Fruit fly (Drosophila melanogaster) whole organism, embryonic: ENCODE measurements around the gene CG43799.

Source experiments
- Antp ChIP-seq: fragments of 200-800 bp; sonication (Bioruptor generic); optimal IDR thresholded peaks from 3 replicates; lab custom pipeline; 2016; ENCODE audit warnings: missing biosample characterization, missing genetic modification characterization
- Awh ChIP-seq: fragments of 200-800 bp; sonication (Bioruptor generic); IDR thresholded peaks from 2 replicates; pipeline ENCODE4, ENCODE4 v1.3.6; 2022; ENCODE audit warnings: missing biosample characterization, missing genetic modification characterization
- CG10366 ChIP-seq: fragments of 200-800 bp; sonication (Bioruptor generic); IDR thresholded peaks from 2 replicates; pipeline ENCODE4 v1.3.6; 2022; ENCODE audit warnings: missing biosample characterization, missing genetic modification characterization
- CG10959 ChIP-seq: fragments of 200-800 bp; sonication (Bioruptor generic); IDR thresholded peaks from 2 replicates; pipeline ENCODE4 v1.3.6; 2022; ENCODE audit warnings: missing biosample characterization, missing genetic modification characterization
- CG10979 ChIP-seq: fragments of 200-800 bp; sonication (Bioruptor generic); optimal IDR thresholded peaks from 2 replicates; lab custom pipeline; 2018; ENCODE audit warnings: missing biosample characterization, mild to moderate bottlenecking, missing genetic modification characterization, moderate library complexity
- CG11247 ChIP-seq: fragments of 200-800 bp; sonication (Bioruptor generic); IDR thresholded peaks from 2 replicates; pipeline ENCODE4 v1.3.6; 2022; ENCODE audit warnings: missing biosample characterization, missing genetic modification characterization
- CG11695 ChIP-seq: fragments of 200-800 bp; sonication (Bioruptor generic); IDR thresholded peaks from 3 replicates; pipeline ENCODE4 v1.3.6; 2022; ENCODE audit warnings: missing biosample characterization, missing genetic modification characterization
- CG12659 ChIP-seq: fragments of 200-800 bp; sonication (Bioruptor generic); optimal IDR thresholded peaks from 3 replicates; lab custom pipeline; 2017; ENCODE audit warnings: mild to moderate bottlenecking, missing biosample characterization, missing genetic modification reagents, missing genetic modification characterization
- CG1602 ChIP-seq: fragments of 200-800 bp; sonication (Bioruptor generic); optimal IDR thresholded peaks from 3 replicates; lab custom pipeline; 2016; ENCODE audit warnings: missing biosample characterization, missing genetic modification characterization
- CG17802 ChIP-seq: fragments of 200-800 bp; sonication (Bioruptor generic); optimal IDR thresholded peaks from 2 replicates; lab custom pipeline; 2018; ENCODE audit warnings: missing biosample characterization, mild to moderate bottlenecking, missing genetic modification characterization, moderate library complexity
- CG18619 ChIP-seq: fragments of 200-800 bp; sonication (Bioruptor generic); optimal IDR thresholded peaks from 3 replicates; lab custom pipeline; 2017; ENCODE audit warnings: missing biosample characterization, mild to moderate bottlenecking, missing genetic modification characterization
- CG2875 ChIP-seq: fragments of 200-800 bp; sonication (Bioruptor generic); optimal IDR thresholded peaks from 2 replicates; lab custom pipeline; 2017; ENCODE audit warnings: missing biosample characterization, mild to moderate bottlenecking, missing genetic modification characterization, missing genetic modification reagents
- CG31388 ChIP-seq: fragments of 200-800 bp; sonication (Bioruptor generic); optimal IDR thresholded peaks from 2 replicates; lab custom pipeline; 2016; ENCODE audit warnings: missing biosample characterization, missing genetic modification characterization
- CG3847 ChIP-seq: fragments of 200-800 bp; sonication (Bioruptor generic); IDR thresholded peaks from 2 replicates; pipeline ENCODE4 v1.3.6; 2022; ENCODE audit warnings: missing biosample characterization, missing genetic modification characterization
- CG3995 ChIP-seq: fragments of 200-800 bp; sonication (Bioruptor generic); optimal IDR thresholded peaks from 3 replicates; lab custom pipeline; 2016; ENCODE audit warnings: missing biosample characterization, missing genetic modification characterization
- CG4360 ChIP-seq: fragments of 200-800 bp; sonication (Bioruptor generic); IDR thresholded peaks from 2 replicates; pipeline ENCODE4 v1.3.6; 2022; ENCODE audit warnings: missing biosample characterization, missing genetic modification characterization
- CG4617 ChIP-seq: fragments of 200-800 bp; sonication (Bioruptor generic); optimal IDR thresholded peaks from 3 replicates; lab custom pipeline; 2016; ENCODE audit warnings: missing biosample characterization, missing genetic modification characterization, borderline replicate concordance
- CG6254 ChIP-seq: fragments of 200-800 bp; sonication (Bioruptor generic); optimal IDR thresholded peaks from 3 replicates; lab custom pipeline; 2017; ENCODE audit warnings: mild to moderate bottlenecking, missing biosample characterization, missing genetic modification reagents, missing genetic modification characterization
- CG6689 ChIP-seq: fragments of 200-800 bp; sonication (Bioruptor generic); IDR thresholded peaks from 2 replicates; pipeline ENCODE4 v1.3.6; 2022; ENCODE audit warnings: missing biosample characterization, missing genetic modification characterization
- CG7271 ChIP-seq: fragments of 200-800 bp; sonication (Bioruptor generic); optimal IDR thresholded peaks from 2 replicates; lab custom pipeline; 2018; ENCODE audit warnings: missing biosample characterization, mild to moderate bottlenecking, missing genetic modification characterization, moderate library complexity
- CG7745 ChIP-seq: fragments of 200-800 bp; sonication (Bioruptor generic); optimal IDR thresholded peaks from 2 replicates; lab custom pipeline; 2018; ENCODE audit warnings: missing biosample characterization, mild to moderate bottlenecking, missing genetic modification characterization, moderate library complexity
- CG7786 ChIP-seq: fragments of 200-800 bp; sonication (Bioruptor generic); optimal IDR thresholded peaks from 2 replicates; lab custom pipeline; 2016; ENCODE audit warnings: missing biosample characterization, missing genetic modification characterization
- Dad ChIP-seq: fragments of 200-800 bp; sonication (Bioruptor generic); optimal IDR thresholded peaks from 3 replicates; lab custom pipeline; 2016; ENCODE audit warnings: missing biosample characterization, missing genetic modification characterization
- HLH4C ChIP-seq: fragments of 200-800 bp; sonication (Bioruptor generic); IDR thresholded peaks from 3 replicates; pipeline ENCODE4 v1.3.6; 2022; ENCODE audit warnings: missing biosample characterization, missing genetic modification characterization; ENCODE audit not compliant: partially characterized antibody
- HLHmδ ChIP-seq: fragments of 200-800 bp; sonication (Bioruptor generic); optimal IDR thresholded peaks from 2 replicates; lab custom pipeline; 2018; ENCODE audit warnings: missing biosample characterization, mild to moderate bottlenecking, missing genetic modification characterization, moderate library complexity
- Jarid2 ChIP-seq: fragments of 200-800 bp; sonication (Bioruptor generic); optimal IDR thresholded peaks from 3 replicates; lab custom pipeline; 2017; ENCODE audit warnings: mild to moderate bottlenecking, missing biosample characterization, missing genetic modification reagents, missing genetic modification characterization
- MESR4 ChIP-seq: fragments of 200-800 bp; sonication (Bioruptor generic); optimal IDR thresholded peaks from 2 replicates; lab custom pipeline; 2018; ENCODE audit warnings: missing biosample characterization, mild to moderate bottlenecking, missing genetic modification characterization, moderate library complexity
- Myb ChIP-seq: fragments of 200-800 bp; sonication (Bioruptor generic); optimal IDR thresholded peaks from 2 replicates; lab custom pipeline; 2016; ENCODE audit warnings: missing biosample characterization, missing genetic modification characterization
- NC2α ChIP-seq: fragments of 200-800 bp; sonication (Bioruptor generic); optimal IDR thresholded peaks from 2 replicates; lab custom pipeline; 2016; ENCODE audit warnings: missing biosample characterization, missing genetic modification characterization
- Nf-YA ChIP-seq: fragments of 200-800 bp; sonication (Bioruptor generic); IDR thresholded peaks from 2 replicates; pipeline ENCODE4 v1.3.6; 2022; ENCODE audit warnings: missing biosample characterization, missing genetic modification characterization
- Sry-δ ChIP-seq: fragments of 200-800 bp; sonication (Bioruptor generic); optimal IDR thresholded peaks from 2 replicates; lab custom pipeline; 2016; ENCODE audit warnings: missing biosample characterization, missing genetic modification characterization
- Taf1 ChIP-seq: fragments of 200-800 bp; sonication (Bioruptor generic); IDR thresholded peaks from 2 replicates; pipeline ENCODE4 v1.3.6; 2022; ENCODE audit warnings: missing biosample characterization, missing genetic modification characterization
- Trl ChIP-seq, 3 experiments: fragments of >200 bp in 2 of 3; fragments of 200-800 bp in 1 of 3; sonication (Bioruptor generic) in 1 of 3; optimal IDR thresholded peaks; 2 replicates in 1 of 3; 3 replicates in 2 of 3; lab custom pipeline; 2016 to 2017; ENCODE audit warnings: missing biosample characterization in 1 of 3, missing genetic modification characterization in 1 of 3
- ap ChIP-seq: fragments of 200-800 bp; sonication (Bioruptor generic); IDR thresholded peaks from 2 replicates; pipeline ENCODE4 v1.3.6; 2022; ENCODE audit warnings: missing biosample characterization, missing genetic modification characterization
- bbx ChIP-seq: fragments of 200-800 bp; sonication (Bioruptor generic); IDR thresholded peaks from 2 replicates; pipeline ENCODE4 v1.3.6; 2022; ENCODE audit warnings: missing biosample characterization, missing genetic modification characterization; ENCODE audit not compliant: partially characterized antibody
- btn ChIP-seq: fragments of 200-800 bp; sonication (Bioruptor generic); optimal IDR thresholded peaks from 2 replicates; lab custom pipeline; 2016; ENCODE audit warnings: missing biosample characterization, missing genetic modification characterization
- cwo ChIP-seq: fragments of 200-800 bp; sonication (Bioruptor generic); optimal IDR thresholded peaks from 3 replicates; lab custom pipeline; 2017; ENCODE audit warnings: missing biosample characterization, missing genetic modification characterization, mild to moderate bottlenecking, moderate library complexity, missing genetic modification reagents
- dan ChIP-seq: fragments of 200-800 bp; sonication (Bioruptor generic); IDR thresholded peaks from 2 replicates; pipeline ENCODE4 v1.3.6; 2022; ENCODE audit warnings: missing biosample characterization, missing genetic modification characterization
- ems ChIP-seq: fragments of 200-800 bp; sonication (Bioruptor generic); optimal IDR thresholded peaks from 3 replicates; lab custom pipeline; 2016; ENCODE audit warnings: missing biosample characterization, missing genetic modification characterization
- hb ChIP-seq: fragments of 200-800 bp; sonication (Bioruptor generic); IDR thresholded peaks from 3 replicates; pipeline ENCODE4 v1.3.6; 2022; ENCODE audit warnings: missing biosample characterization, missing genetic modification characterization; ENCODE audit not compliant: partially characterized antibody
- jing ChIP-seq: fragments of 200-800 bp; sonication (Bioruptor generic); optimal IDR thresholded peaks from 2 replicates; lab custom pipeline; 2018; ENCODE audit warnings: missing biosample characterization, mild to moderate bottlenecking, missing genetic modification characterization
- kay ChIP-seq: fragments of 200-800 bp; sonication (Bioruptor generic); optimal IDR thresholded peaks from 2 replicates; lab custom pipeline; 2016; ENCODE audit warnings: missing biosample characterization, missing genetic modification characterization
- klu ChIP-seq: fragments of 200-800 bp; sonication (Bioruptor generic); IDR thresholded peaks from 2 replicates; pipeline ENCODE4 v1.3.6; 2022; ENCODE audit warnings: missing biosample characterization, missing genetic modification characterization
- pb ChIP-seq: fragments of 200-800 bp; sonication (Bioruptor generic); optimal IDR thresholded peaks from 3 replicates; lab custom pipeline; 2016; ENCODE audit warnings: missing biosample characterization, missing genetic modification characterization
- phol ChIP-seq: fragments of 200-800 bp; sonication (Bioruptor generic); optimal IDR thresholded peaks from 3 replicates; lab custom pipeline; 2018; ENCODE audit warnings: missing biosample characterization, mild to moderate bottlenecking, missing genetic modification characterization, moderate library complexity
- scrt ChIP-seq: fragments of 200-800 bp; sonication (Bioruptor generic); optimal IDR thresholded peaks from 2 replicates; lab custom pipeline; 2018; ENCODE audit warnings: missing biosample characterization, mild to moderate bottlenecking, missing genetic modification characterization, moderate library complexity
- seq ChIP-seq: fragments of 200-800 bp; sonication (Bioruptor generic); IDR thresholded peaks from 2 replicates; pipeline ENCODE4 v1.3.6; 2022; ENCODE audit warnings: missing biosample characterization, missing genetic modification characterization
- slbo ChIP-seq: fragments of 200-800 bp; sonication (Bioruptor generic); IDR thresholded peaks from 2 replicates; pipeline ENCODE4 v1.3.6; 2022; ENCODE audit warnings: missing biosample characterization, missing genetic modification characterization
- so ChIP-seq: fragments of 200-800 bp; sonication (Bioruptor generic); IDR thresholded peaks from 3 replicates; pipeline ENCODE4 v1.3.6; 2022; ENCODE audit warnings: missing biosample characterization, missing genetic modification characterization
- ttk ChIP-seq: fragments of 200-800 bp; sonication (Bioruptor generic); IDR thresholded peaks from 2 replicates; pipeline ENCODE4 v2.1.2; 2022; ENCODE audit warnings: missing biosample characterization, missing genetic modification characterization
- yki ChIP-seq: fragments of >200 bp; optimal IDR thresholded peaks from 3 replicates; lab custom pipeline; 2018

CG43799 gene

DNA sequence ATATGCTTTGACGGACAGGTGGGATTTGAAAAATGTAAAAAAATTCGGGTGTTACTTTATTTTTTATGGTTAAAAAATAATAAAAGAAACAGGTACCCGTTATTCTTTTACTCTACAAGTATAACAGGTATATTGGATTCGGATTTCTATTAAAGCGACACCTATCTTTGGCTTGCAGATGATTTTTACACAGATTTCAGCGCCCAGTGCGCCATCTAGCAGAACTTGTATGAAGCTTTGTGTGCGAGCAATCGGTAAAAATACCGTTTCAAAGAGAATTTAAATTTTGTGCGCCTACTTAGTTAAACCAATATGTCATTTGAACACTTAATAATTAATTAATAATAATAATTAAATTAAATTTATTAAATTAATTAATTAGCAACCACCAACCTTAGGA, 30.6 kb downstream of the CG43799 start (continued):
- TF ChIP-seq jing (no peak), NC2α (no peak), klu (GFP tag; lab: Robert Waterston, UW) (no peak), phol (tag; lab: Kevin White, UChicago) (peak; percentile 46), Trl (optimal IDR thresholded peaks at IDR 0.05; lab: Kevin White, UChicago) (no peak), Trl (GFP tag; optimal IDR thresholded peaks at IDR 0.05; lab: Kevin White, UChicago) (peak; percentile 62), CG11695 (GFP tag; lab: Robert Waterston, UW) (0 out of 3 replicates have a peak, but pooled peaks have one; percentile 17), bbx (GFP tag; lab: Robert Waterston, UW) (peak; percentile 16; the same call in 1 of the 2 replicates), yki (lab: Kevin White, UChicago) (no peak), CG17802 (peak; percentile 30), slbo (peak; percentile 79), seq (GFP tag; lab: Robert Waterston, UW) (no peak), CG18619 (peak; percentile 19), ap (GFP tag; lab: Robert Waterston, UW) (no peak), scrt (peak; percentile 12), btn (GFP tag; lab: Kevin White, UChicago) (no peak), CG2875 (GFP tag; lab: Kevin White, UChicago) (peak; percentile 7), kay (peak; percentile 0), Jarid2 (GFP tag; lab: Kevin White, UChicago) (peak; percentile 36), Myb (peak; percentile 36), CG4360 (GFP tag; lab: Robert Waterston, UW) (no peak), CG12659 (GFP tag; lab: Kevin White, UChicago) (peak; percentile 24), so (no peak), CG7786 (GFP tag; lab: Kevin White, UChicago) (peak; percentile 1), CG7745 (tag; lab: Kevin White, UChicago) (no peak), cwo (GFP tag; lab: Kevin White, UChicago) (no peak), ttk (GFP tag; lab: Robert Waterston, UW) (no peak), hb (GFP tag; lab: Robert Waterston, UW) (no peak), CG1602 (GFP tag; lab: Kevin White, UChicago) (peak; percentile 59), Sry-δ (peak; percentile 10), Taf1 (GFP tag; lab: Robert Waterston, UW) (no peak), HLHmδ (GFP tag; lab: Kevin White, UChicago) (no peak), dan (GFP tag; lab: Robert Waterston, UW) (no peak), CG6689 (GFP tag; lab: Robert Waterston, UW) (0 out of 2 replicates have a peak, but pooled peaks have one; percentile 17), CG3847 (peak; percentile 52), CG6254 (GFP tag; lab: Kevin White, UChicago) (no peak), Awh (GFP tag; lab: Robert Waterston, UW) (no peak), pb (GFP tag; lab: Kevin White, UChicago) (peak; percentile 16), CG31388 (GFP tag; lab: Kevin White, UChicago) (peak; percentile 13), Dad (GFP tag; lab: Kevin White, UChicago) (no peak), Antp (GFP tag; lab: Kevin White, UChicago) (peak; percentile 59), CG4617 (GFP tag; lab: Kevin White, UChicago) (no peak), CG10366 (GFP tag; lab: Robert Waterston, UW) (peak; percentile 55), MESR4 (GFP tag; lab: Kevin White, UChicago) (no peak), CG7271 (tag; lab: Kevin White, UChicago) (no peak), ems (GFP tag; lab: Kevin White, UChicago) (no peak), CG3995 (no peak), HLH4C (GFP tag; lab: Robert Waterston, UW) (peak; percentile 17; the same call in 1 of the 3 replicates), CG10979 (tag; lab: Kevin White, UChicago) (no peak), CG10959 (GFP tag; lab: Robert Waterston, UW) (no peak), Nf-YA (GFP tag; lab: Robert Waterston, UW) (no peak), CG11247 (0 out of 2 replicates have a peak, but pooled peaks have one; percentile 41)
